Fruit fly (Drosophila melanogaster): ENCODE measurements around the gene Obp28a.

The Obp28a gene

dm6 chr2L:7497265-7497664 lies at the start of gene Obp28a:
TSS of gene Obp28a (minus strand) at chr2L:7497365.
- TF ChIP-seq Dll (optimal IDR thresholded peaks at IDR 0.05) (no peak), psq (optimal IDR thresholded peaks at IDR 0.05) (no peak), usp (GFP tag; optimal IDR thresholded peaks at IDR 0.05) (no peak), CG8478 (optimal IDR thresholded peaks at IDR 0.05) (no peak), EcR (GFP tag; optimal IDR thresholded peaks at IDR 0.05) (no peak), pan (optimal IDR thresholded peaks at IDR 0.05) (no peak)

- TF ChIP-seq EcR (GFP tag; optimal IDR thresholded peaks at IDR 0.05) (no peak), psq (optimal IDR thresholded peaks at IDR 0.05) (no peak), pan (optimal IDR thresholded peaks at IDR 0.05) (no peak), usp (GFP tag; optimal IDR thresholded peaks at IDR 0.05) (no peak), CG8478 (optimal IDR thresholded peaks at IDR 0.05) (no peak), Dll (optimal IDR thresholded peaks at IDR 0.05) (no peak)
Measured at dm6 chr2L:7545608-7546275, 48.6 kb upstream of the Obp28a start.

- no peak for TF ChIP-seq pan (optimal IDR thresholded peaks at IDR 0.05)
- TF ChIP-seq usp (GFP tag; optimal IDR thresholded peaks at IDR 0.05): no peak
- TF ChIP-seq CG8478 (optimal IDR thresholded peaks at IDR 0.05): no peak
- TF ChIP-seq EcR (GFP tag; optimal IDR thresholded peaks at IDR 0.05): no peak
- TF ChIP-seq Dll (optimal IDR thresholded peaks at IDR 0.05): no peak
- no peak for TF ChIP-seq psq (optimal IDR thresholded peaks at IDR 0.05)
Measured at dm6 chr2L:7544267-7544670, 47.1 kb upstream of the Obp28a start.

dm6 chr2L:7541937-7542779 lies 45.0 kb upstream of the Obp28a start:
- TF ChIP-seq CG8478 (optimal IDR thresholded peaks at IDR 0.05): no peak
- no peak for TF ChIP-seq EcR (GFP tag; optimal IDR thresholded peaks at IDR 0.05)
- TF ChIP-seq pan (optimal IDR thresholded peaks at IDR 0.05): no peak
- no peak for TF ChIP-seq psq (optimal IDR thresholded peaks at IDR 0.05)
- no peak for TF ChIP-seq Dll (optimal IDR thresholded peaks at IDR 0.05)
- TF ChIP-seq usp (GFP tag; optimal IDR thresholded peaks at IDR 0.05): no peak

- TF ChIP-seq EcR (GFP tag; optimal IDR thresholded peaks at IDR 0.05) (no peak), psq (optimal IDR thresholded peaks at IDR 0.05) (no peak), usp (GFP tag; optimal IDR thresholded peaks at IDR 0.05) (no peak), pan (optimal IDR thresholded peaks at IDR 0.05) (no peak), CG8478 (optimal IDR thresholded peaks at IDR 0.05) (no peak), Dll (optimal IDR thresholded peaks at IDR 0.05) (no peak)
Measured at dm6 chr2L:7541047-7541726, 44.0 kb upstream of the Obp28a start.

- TF ChIP-seq usp (GFP tag; optimal IDR thresholded peaks at IDR 0.05) (no peak), Dll (optimal IDR thresholded peaks at IDR 0.05) (no peak), pan (optimal IDR thresholded peaks at IDR 0.05) (no peak), CG8478 (optimal IDR thresholded peaks at IDR 0.05) (no peak), psq (optimal IDR thresholded peaks at IDR 0.05) (no peak), EcR (GFP tag; optimal IDR thresholded peaks at IDR 0.05) (no peak)
Measured at dm6 chr2L:7536332-7536731, 39.2 kb upstream of the Obp28a start.

- no peak for TF ChIP-seq CG8478 (optimal IDR thresholded peaks at IDR 0.05)
Measured at dm6 chr2L:7534917-7535316, 37.8 kb upstream of the Obp28a start.

- TF ChIP-seq Dll (optimal IDR thresholded peaks at IDR 0.05): no peak
- no peak for TF ChIP-seq EcR (GFP tag; optimal IDR thresholded peaks at IDR 0.05)
- no peak for TF ChIP-seq pan (optimal IDR thresholded peaks at IDR 0.05)
- no peak for TF ChIP-seq usp (GFP tag; optimal IDR thresholded peaks at IDR 0.05)
- TF ChIP-seq CG8478 (optimal IDR thresholded peaks at IDR 0.05): no peak
- no peak for TF ChIP-seq psq (optimal IDR thresholded peaks at IDR 0.05)
Measured at dm6 chr2L:7534024-7534423, 36.9 kb upstream of the Obp28a start.

- TF ChIP-seq pan (optimal IDR thresholded peaks at IDR 0.05): no peak
- TF ChIP-seq psq (optimal IDR thresholded peaks at IDR 0.05): no peak
- TF ChIP-seq Dll (optimal IDR thresholded peaks at IDR 0.05): no peak
- no peak for TF ChIP-seq EcR (GFP tag; optimal IDR thresholded peaks at IDR 0.05)
- TF ChIP-seq usp (GFP tag; optimal IDR thresholded peaks at IDR 0.05): no peak
- TF ChIP-seq CG8478 (optimal IDR thresholded peaks at IDR 0.05): no peak
Measured at dm6 chr2L:7532644-7533324, 35.6 kb upstream of the Obp28a start.

- TF ChIP-seq psq (optimal IDR thresholded peaks at IDR 0.05) (no peak), EcR (GFP tag; optimal IDR thresholded peaks at IDR 0.05) (no peak), CG8478 (optimal IDR thresholded peaks at IDR 0.05) (no peak), usp (GFP tag; optimal IDR thresholded peaks at IDR 0.05) (no peak), Dll (optimal IDR thresholded peaks at IDR 0.05) (no peak), pan (optimal IDR thresholded peaks at IDR 0.05) (no peak)
Measured at dm6 chr2L:7530437-7531091, 33.4 kb upstream of the Obp28a start.

- TF ChIP-seq pan (optimal IDR thresholded peaks at IDR 0.05) (no peak), usp (GFP tag; optimal IDR thresholded peaks at IDR 0.05) (no peak), Dll (optimal IDR thresholded peaks at IDR 0.05) (no peak), CG8478 (optimal IDR thresholded peaks at IDR 0.05) (no peak), EcR (GFP tag; optimal IDR thresholded peaks at IDR 0.05) (no peak), psq (optimal IDR thresholded peaks at IDR 0.05) (no peak)
Measured at dm6 chr2L:7529931-7530330, 32.8 kb upstream of the Obp28a start.

All from whole organism.